Fruit fly (Drosophila melanogaster): ENCODE results near the gene CG4116.

CG4116 gene

DNA sequence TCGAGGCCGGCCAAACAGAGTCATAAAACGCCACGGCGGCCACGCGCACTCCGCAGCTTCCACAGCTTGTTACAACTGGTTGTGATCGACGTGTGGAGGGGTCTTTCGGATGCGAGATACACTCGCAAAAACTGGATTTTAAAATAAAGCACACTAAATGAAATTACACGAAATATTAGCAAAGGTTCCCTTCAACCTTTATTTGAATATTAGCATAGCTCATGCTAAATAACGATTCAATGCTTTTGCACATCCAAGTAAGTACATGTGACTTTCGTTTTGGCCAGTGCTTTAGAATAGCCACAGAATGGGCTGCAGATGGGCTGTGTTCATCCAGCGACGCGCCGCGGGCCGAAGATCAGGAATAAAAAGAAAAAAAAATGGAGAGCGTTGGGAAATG is 21.4 kb downstream of the CG4116 start (continued):
- TF ChIP-seq so (GFP tag; IDR thresholded peaks at IDR 0.05) (peak; percentile 64; the same call in 1 of the 3 replicates), usp (GFP tag; optimal IDR thresholded peaks at IDR 0.05) (no peak), CG8478 (optimal IDR thresholded peaks at IDR 0.05) (no peak), CG7372 (GFP tag; IDR thresholded peaks at IDR 0.05) (peak; percentile 31; the same call in 1 of the 2 replicates), kah (GFP tag; optimal IDR thresholded peaks at IDR 0.05) (no peak), CG9817 (tag; optimal IDR thresholded peaks at IDR 0.05) (peak; percentile 6), Dbx (GFP tag; IDR thresholded peaks at IDR 0.05) (no peak), CG5180 (GFP tag; optimal IDR thresholded peaks at IDR 0.05) (peak; percentile 30), HmgD (GFP tag; optimal IDR thresholded peaks at IDR 0.05) (peak; percentile 35), stc (GFP tag; IDR thresholded peaks at IDR 0.05) (peak; percentile 51; the same call in 1 of the 2 replicates), CG2712 (tag; optimal IDR thresholded peaks at IDR 0.05) (peak; percentile 87), Stat92E (GFP tag; optimal IDR thresholded peaks at IDR 0.05) (peak in 1 of 3 experiments; percentile 42), disco-r (GFP tag; optimal IDR thresholded peaks at IDR 0.05) (peak; percentile 8), CG5245 (GFP tag; optimal IDR thresholded peaks at IDR 0.05) (peak; percentile 68), sob (GFP tag; IDR thresholded peaks at IDR 0.05) (peak; percentile 59; the same call in 1 of the 2 replicates), CG17359 (tag; optimal IDR thresholded peaks at IDR 0.05) (peak; percentile 76), sqz (GFP tag; optimal IDR thresholded peaks at IDR 0.05) (peak; percentile 58), Rx (GFP tag; IDR thresholded peaks at IDR 0.05) (peak; percentile 70), repo (GFP tag; optimal IDR thresholded peaks at IDR 0.05) (peak; percentile 48), pzg (GFP tag; optimal IDR thresholded peaks at IDR 0.05) (no peak), CG16815 (GFP tag; optimal IDR thresholded peaks at IDR 0.05) (peak; percentile 56), fd64A (GFP tag; optimal IDR thresholded peaks at IDR 0.05) (peak; percentile 58), kni (GFP tag; optimal IDR thresholded peaks at IDR 0.05) (no peak), CG18011 (GFP tag; optimal IDR thresholded peaks at IDR 0.05) (no peak), toy (GFP tag; IDR thresholded peaks at IDR 0.05) (0 out of 2 replicates have a peak, but pooled peaks have one; percentile 31), Hr78 (GFP tag; optimal IDR thresholded peaks at IDR 0.05) (peak in 1 of 2 experiments; percentile 28), sisA (GFP tag; IDR thresholded peaks at IDR 0.05) (peak; percentile 85), Tbp (GFP tag; optimal IDR thresholded peaks at IDR 0.05) (no peak), CG7271 (tag; optimal IDR thresholded peaks at IDR 0.05) (no peak), eyg (GFP tag; optimal IDR thresholded peaks at IDR 0.05) (no peak), CG13424 (tag; optimal IDR thresholded peaks at IDR 0.05) (peak; percentile 59), CG18764 (GFP tag; optimal IDR thresholded peaks at IDR 0.05) (peak; percentile 68), Elba2 (GFP tag; optimal IDR thresholded peaks at IDR 0.05) (no peak), pho (GFP tag; optimal IDR thresholded peaks at IDR 0.05) (no peak), CG7987 (GFP tag; optimal IDR thresholded peaks at IDR 0.05) (no peak), aop (GFP tag; IDR thresholded peaks at IDR 0.05) (no peak), Neu2 (GFP tag; optimal IDR thresholded peaks at IDR 0.05; ENCODE audit: borderline replicate concordance) (no peak), B-H1 (GFP tag; IDR thresholded peaks at IDR 0.05) (peak; percentile 72), sens (GFP tag) (peak; percentile 97), Ptx1 (GFP tag; IDR thresholded peaks at IDR 0.05) (peak; percentile 75), CG7839 (tag; optimal IDR thresholded peaks at IDR 0.05) (peak; percentile 72), h (optimal IDR thresholded peaks at IDR 0.05) (no peak), Aef1 (GFP tag; IDR thresholded peaks at IDR 0.05) (peak; percentile 54; the same call in 2 of the 3 replicates), CG12942 (GFP tag; optimal IDR thresholded peaks at IDR 0.05) (peak; percentile 20), CG2875 (GFP tag; optimal IDR thresholded peaks at IDR 0.05) (peak; percentile 70), dimm (GFP tag; IDR thresholded peaks at IDR 0.05) (peak; percentile 78), Usf (GFP tag; optimal IDR thresholded peaks at IDR 0.05) (peak; percentile 31), MBD-R2 (GFP tag; IDR thresholded peaks at IDR 0.05) (peak; percentile 26; the same call in 1 of the 2 replicates), Sox100B (GFP tag; optimal IDR thresholded peaks at IDR 0.05) (peak; percentile 34), lilli (GFP tag; optimal IDR thresholded peaks at IDR 0.05) (peak; percentile 63), CG17802 (tag; optimal IDR thresholded peaks at IDR 0.05) (peak; percentile 74), CG4854 (GFP tag; optimal IDR thresholded peaks at IDR 0.05) (peak; percentile 6)
